Worm (Caenorhabditis elegans): ENCODE data around the gene K01A12.4.

- TF ChIP-seq cog-1 (tag; optimal IDR thresholded peaks at IDR 0.05) (no peak), ztf-23 (GFP tag; IDR thresholded peaks at IDR 0.05) (no peak), flt-1 (GFP tag; IDR thresholded peaks at IDR 0.05) (no peak), T22C8.4 (GFP tag; IDR thresholded peaks at IDR 0.05) (no peak), ztf-29 (GFP tag; IDR thresholded peaks at IDR 0.05) (no peak)
These were observed 46.3 kb upstream of the K01A12.4 start for ce11 chrX:8564451-8564795.

All from whole organism, midembryonic.